Fruit fly (Drosophila melanogaster) whole organism, embryonic: Measurements from ENCODE around the gene Lerp.

Source experiments
- Abd-B ChIP-seq: fragments of 200-800 bp; sonication (Bioruptor generic); optimal IDR thresholded peaks from 2 replicates; lab custom pipeline; 2018; ENCODE audit warnings: missing biosample characterization, mild to moderate bottlenecking, missing genetic modification characterization, moderate library complexity
- Ada2b ChIP-seq: fragments of 200-800 bp; sonication (Bioruptor generic); IDR thresholded peaks from 2 replicates; pipeline ENCODE4 v1.3.6; 2022; ENCODE audit warnings: missing biosample characterization, missing genetic modification characterization
- Aef1 ChIP-seq: fragments of 200-800 bp; sonication (Bioruptor generic); IDR thresholded peaks from 3 replicates; pipeline ENCODE4 v1.3.6; 2022; ENCODE audit warnings: missing biosample characterization, missing genetic modification characterization
- CG11504 ChIP-seq: fragments of 200-800 bp; sonication (Bioruptor generic); optimal IDR thresholded peaks from 3 replicates; lab custom pipeline; 2019; ENCODE audit warnings: missing biosample characterization, mild to moderate bottlenecking, missing genetic modification characterization, moderate library complexity
- CG13287 ChIP-seq: fragments of 200-800 bp; sonication (Bioruptor generic); IDR thresholded peaks from 2 replicates; pipeline ENCODE4 v1.3.6; 2022; ENCODE audit warnings: missing biosample characterization, missing genetic modification characterization; ENCODE audit not compliant: partially characterized antibody
- CG13624 ChIP-seq: fragments of 200-800 bp; sonication (Bioruptor generic); optimal IDR thresholded peaks from 2 replicates; lab custom pipeline; 2016; ENCODE audit warnings: missing biosample characterization, missing genetic modification characterization
- CG14667 ChIP-seq: fragments of 200-800 bp; sonication (Bioruptor generic); IDR thresholded peaks from 2 replicates; pipeline ENCODE4 v1.3.6; 2022; ENCODE audit warnings: missing biosample characterization, missing genetic modification characterization
- CG15269 ChIP-seq: fragments of 200-800 bp; sonication (Bioruptor generic); optimal IDR thresholded peaks from 2 replicates; lab custom pipeline; 2018; ENCODE audit warnings: missing biosample characterization, mild to moderate bottlenecking, missing genetic modification characterization, moderate library complexity
- CG16863 ChIP-seq: fragments of 200-800 bp; sonication (Bioruptor generic); optimal IDR thresholded peaks from 3 replicates; lab custom pipeline; 2016; ENCODE audit warnings: missing biosample characterization, missing genetic modification characterization
- CG17912 ChIP-seq: fragments of 200-800 bp; sonication (Bioruptor generic); optimal IDR thresholded peaks from 2 replicates; lab custom pipeline; 2018; ENCODE audit warnings: missing biosample characterization, mild to moderate bottlenecking, missing genetic modification characterization
- CG2199 ChIP-seq: fragments of 200-800 bp; sonication (Bioruptor generic); IDR thresholded peaks from 3 replicates; pipeline ENCODE4 v1.3.6; 2022; ENCODE audit warnings: missing biosample characterization, missing genetic modification characterization
- CG2889 ChIP-seq: fragments of 200-800 bp; sonication (Bioruptor generic); IDR thresholded peaks from 3 replicates; pipeline ENCODE4 v1.3.6; 2022; ENCODE audit warnings: missing biosample characterization, missing genetic modification characterization
- CG30431 ChIP-seq: fragments of 200-800 bp; sonication (Bioruptor generic); optimal IDR thresholded peaks from 2 replicates; lab custom pipeline; 2017; ENCODE audit warnings: missing biosample characterization, missing genetic modification characterization
- CG31224 ChIP-seq: fragments of 200-800 bp; sonication (Bioruptor generic); IDR thresholded peaks from 2 replicates; pipeline ENCODE4 v1.3.6; 2022; ENCODE audit warnings: missing biosample characterization, missing genetic modification characterization
- CG34376 ChIP-seq: fragments of 200-800 bp; sonication (Bioruptor generic); optimal IDR thresholded peaks from 2 replicates; lab custom pipeline; 2018; ENCODE audit warnings: missing biosample characterization, mild to moderate bottlenecking, missing genetic modification characterization
- CG34422 ChIP-seq: fragments of 200-800 bp; sonication (Bioruptor generic); IDR thresholded peaks from 3 replicates; pipeline ENCODE4 v1.3.6; 2022; ENCODE audit warnings: missing biosample characterization, missing genetic modification characterization
- CG3995 ChIP-seq: fragments of 200-800 bp; sonication (Bioruptor generic); optimal IDR thresholded peaks from 3 replicates; lab custom pipeline; 2016; ENCODE audit warnings: missing biosample characterization, missing genetic modification characterization
- CG7745 ChIP-seq: fragments of 200-800 bp; sonication (Bioruptor generic); optimal IDR thresholded peaks from 2 replicates; lab custom pipeline; 2018; ENCODE audit warnings: missing biosample characterization, mild to moderate bottlenecking, missing genetic modification characterization, moderate library complexity
- CG8290 ChIP-seq, 3 experiments: fragments of 200-800 bp; sonication (Bioruptor generic); optimal IDR thresholded peaks; 2 replicates each; lab custom pipeline; 2016 to 2019; ENCODE audit warnings: missing biosample characterization in 3 of 3, missing genetic modification characterization in 3 of 3, mild to moderate bottlenecking in 2 of 3, moderate library complexity in 1 of 3
- CG8944 ChIP-seq: fragments of 200-800 bp; sonication (Bioruptor generic); optimal IDR thresholded peaks from 3 replicates; lab custom pipeline; 2016; ENCODE audit warnings: missing biosample characterization, missing genetic modification characterization
- CG9437 ChIP-seq: fragments of 200-800 bp; sonication (Bioruptor generic); optimal IDR thresholded peaks from 2 replicates; lab custom pipeline; 2018; ENCODE audit warnings: missing biosample characterization, mild to moderate bottlenecking, missing genetic modification characterization
- CG9797 ChIP-seq: fragments of 200-800 bp; sonication (Bioruptor generic); optimal IDR thresholded peaks from 3 replicates; lab custom pipeline; 2018; ENCODE audit warnings: missing biosample characterization, mild to moderate bottlenecking, missing genetic modification characterization
- CG9817 ChIP-seq: fragments of 200-800 bp; sonication (Bioruptor generic); optimal IDR thresholded peaks from 2 replicates; lab custom pipeline; 2018; ENCODE audit warnings: missing biosample characterization, mild to moderate bottlenecking, missing genetic modification characterization, moderate library complexity
- D19A ChIP-seq: fragments of 200-800 bp; optimal IDR thresholded peaks from 3 replicates; lab custom pipeline; 2019; ENCODE audit warnings: missing biosample characterization, mild to moderate bottlenecking, missing genetic modification characterization, moderate library complexity
- Dad ChIP-seq: fragments of 200-800 bp; sonication (Bioruptor generic); optimal IDR thresholded peaks from 3 replicates; lab custom pipeline; 2016; ENCODE audit warnings: missing biosample characterization, missing genetic modification characterization
- Dek ChIP-seq: fragments of 200-800 bp; sonication (Bioruptor generic); optimal IDR thresholded peaks from 3 replicates; lab custom pipeline; 2019; ENCODE audit warnings: missing biosample characterization, mild to moderate bottlenecking, missing genetic modification characterization, moderate library complexity
- Fer3 ChIP-seq: fragments of 200-800 bp; sonication (Bioruptor generic); optimal IDR thresholded peaks from 2 replicates; lab custom pipeline; 2018; ENCODE audit warnings: missing biosample characterization, mild to moderate bottlenecking, missing genetic modification characterization, moderate library complexity
- HLHmδ ChIP-seq: fragments of 200-800 bp; sonication (Bioruptor generic); optimal IDR thresholded peaks from 2 replicates; lab custom pipeline; 2018; ENCODE audit warnings: missing biosample characterization, mild to moderate bottlenecking, missing genetic modification characterization, moderate library complexity
- HmgZ ChIP-seq: fragments of 200-800 bp; sonication (Bioruptor generic); optimal IDR thresholded peaks from 2 replicates; lab custom pipeline; 2018; ENCODE audit warnings: missing biosample characterization, mild to moderate bottlenecking, missing genetic modification characterization
- Meics ChIP-seq: fragments of 200-800 bp; sonication (Bioruptor generic); optimal IDR thresholded peaks from 2 replicates; lab custom pipeline; 2017; ENCODE audit warnings: missing biosample characterization, mild to moderate bottlenecking, missing genetic modification characterization
- Neu2 ChIP-seq: fragments of 200-800 bp; sonication (Bioruptor generic); optimal IDR thresholded peaks from 3 replicates; lab custom pipeline; 2016; ENCODE audit warnings: missing biosample characterization, missing genetic modification characterization, borderline replicate concordance
- Ptx1 ChIP-seq: fragments of 200-800 bp; sonication (Bioruptor generic); IDR thresholded peaks from 2 replicates; pipeline ENCODE4 v1.3.6; 2022; ENCODE audit warnings: missing biosample characterization, missing genetic modification characterization
- Spps ChIP-seq: fragments of 200-800 bp; sonication (Bioruptor generic); optimal IDR thresholded peaks from 2 replicates; lab custom pipeline; 2018; ENCODE audit warnings: missing biosample characterization, mild to moderate bottlenecking, missing genetic modification characterization
- Stat92E ChIP-seq, 3 experiments: fragments of >200 bp in 2 of 3; fragments of 200-800 bp in 1 of 3; sonication (Bioruptor generic) in 1 of 3; optimal IDR thresholded peaks; 2 replicates each; lab custom pipeline; 2017 to 2019; ENCODE audit warnings: missing biosample characterization in 3 of 3, missing genetic modification characterization in 3 of 3, mild to moderate bottlenecking in 1 of 3, moderate library complexity in 1 of 3
- Xrp1 ChIP-seq: fragments of 200-800 bp; sonication (Bioruptor generic); IDR thresholded peaks from 2 replicates; pipeline ENCODE4 v1.3.6; 2022; ENCODE audit warnings: missing biosample characterization, missing genetic modification characterization
- ac ChIP-seq: fragments of 200-800 bp; sonication (Bioruptor generic); optimal IDR thresholded peaks from 3 replicates; lab custom pipeline; 2017; ENCODE audit warnings: missing biosample characterization, mild to moderate bottlenecking, missing genetic modification characterization
- bsh ChIP-seq, 2 experiments: fragments of 200-800 bp; sonication (Bioruptor generic); optimal IDR thresholded peaks; 2 replicates each; lab custom pipeline; 2017 to 2018; ENCODE audit warnings: mild to moderate bottlenecking in 2 of 2, missing biosample characterization in 2 of 2, missing genetic modification characterization in 2 of 2, moderate library complexity in 1 of 2
- cas ChIP-seq: fragments of 200-800 bp; sonication (Bioruptor generic); IDR thresholded peaks from 2 replicates; pipeline ENCODE4 v1.3.6; 2022; ENCODE audit warnings: missing biosample characterization, missing genetic modification characterization
- cato ChIP-seq: fragments of 200-800 bp; sonication (Bioruptor generic); optimal IDR thresholded peaks from 2 replicates; lab custom pipeline; 2016; ENCODE audit warnings: missing biosample characterization, missing genetic modification characterization, borderline replicate concordance
- chn ChIP-seq: fragments of 200-800 bp; sonication (Bioruptor generic); optimal IDR thresholded peaks from 2 replicates; lab custom pipeline; 2016; ENCODE audit warnings: missing biosample characterization, missing genetic modification characterization
- dmrt99B ChIP-seq: fragments of 200-800 bp; sonication (Bioruptor generic); optimal IDR thresholded peaks from 2 replicates; lab custom pipeline; 2018; ENCODE audit warnings: missing biosample characterization, mild to moderate bottlenecking, missing genetic modification characterization, moderate library complexity
- dpn ChIP-seq, 2 experiments: fragments of 200-800 bp; sonication (Bioruptor generic); optimal IDR thresholded peaks; 3 replicates each; lab custom pipeline; 2016; ENCODE audit warnings: missing biosample characterization in 2 of 2, missing genetic modification characterization in 2 of 2
- grau ChIP-seq: fragments of 200-800 bp; optimal IDR thresholded peaks from 3 replicates; lab custom pipeline; 2019; ENCODE audit warnings: missing biosample characterization, mild to moderate bottlenecking, missing genetic modification characterization, moderate library complexity
- kah ChIP-seq: fragments of 200-800 bp; sonication (Bioruptor generic); optimal IDR thresholded peaks from 2 replicates; lab custom pipeline; 2018; ENCODE audit warnings: missing biosample characterization, mild to moderate bottlenecking, missing genetic modification characterization
- knrl ChIP-seq: fragments of 200-800 bp; sonication (Bioruptor generic); IDR thresholded peaks from 3 replicates; pipeline ENCODE4 v1.3.6; 2022; ENCODE audit warnings: missing biosample characterization, missing genetic modification characterization; ENCODE audit not compliant: partially characterized antibody
- lab ChIP-seq: fragments of 200-800 bp; sonication (Bioruptor generic); optimal IDR thresholded peaks from 3 replicates; lab custom pipeline; 2017; ENCODE audit warnings: missing biosample characterization, missing genetic modification characterization, mild to moderate bottlenecking, moderate library complexity, missing genetic modification reagents
- org-1 ChIP-seq: fragments of 200-800 bp; sonication (Bioruptor generic); optimal IDR thresholded peaks from 2 replicates; lab custom pipeline; 2017; ENCODE audit warnings: missing biosample characterization, missing genetic modification characterization
- pnt ChIP-seq: fragments of 200-800 bp; sonication (Bioruptor generic); optimal IDR thresholded peaks from 3 replicates; lab custom pipeline; 2016; ENCODE audit warnings: missing biosample characterization, missing genetic modification characterization
- sd ChIP-seq: fragments of 200-800 bp; sonication (Bioruptor generic); optimal IDR thresholded peaks from 3 replicates; lab custom pipeline; 2018; ENCODE audit warnings: missing biosample characterization, mild to moderate bottlenecking, missing genetic modification characterization, moderate library complexity
- zfh2 ChIP-seq: fragments of 200-800 bp; sonication (Bioruptor generic); optimal IDR thresholded peaks from 2 replicates; lab custom pipeline; 2016; ENCODE audit warnings: missing biosample characterization, missing genetic modification characterization

The Lerp gene

DNA sequence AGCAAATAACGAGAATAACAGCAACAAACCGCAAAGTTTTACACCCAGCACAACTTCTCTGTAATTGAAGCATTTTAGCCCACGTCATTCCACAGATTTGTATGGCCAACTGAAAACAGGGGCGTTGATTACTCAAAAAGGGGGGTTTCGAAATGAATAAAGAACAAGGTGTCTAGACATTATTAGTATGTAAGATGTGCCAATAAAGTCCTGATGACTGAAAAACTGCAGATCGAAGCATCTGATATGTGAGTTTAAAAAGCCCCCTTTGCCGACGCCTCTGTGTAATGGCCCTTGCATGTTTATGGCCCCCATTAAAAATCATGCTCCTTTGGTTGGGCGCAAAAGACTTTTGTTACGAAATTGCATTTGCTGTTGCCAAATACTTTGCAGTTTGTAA, 41.8 kb downstream of the Lerp start (continued):
- no peak for TF ChIP-seq zfh2
- TF ChIP-seq lab (GFP tag; lab: Kevin White, UChicago) = peak; percentile 60
- peak; percentile 18 to 56 for TF ChIP-seq bsh (GFP tag; optimal IDR thresholded peaks at IDR 0.05; lab: Kevin White, UChicago)
- TF ChIP-seq cas = no peak
- no peak for TF ChIP-seq Dek (tag; lab: Kevin White, UChicago)
- TF ChIP-seq Spps (tag; lab: Kevin White, UChicago) = no peak
- no peak for TF ChIP-seq CG7745 (tag; lab: Kevin White, UChicago)
- TF ChIP-seq Ada2b (GFP tag; lab: Robert Waterston, UW) = peak; percentile 50
- TF ChIP-seq dmrt99B = peak; percentile 47
- TF ChIP-seq Fer3 (tag; lab: Kevin White, UChicago) = peak; percentile 1
- TF ChIP-seq grau (tag; lab: Kevin White, UChicago) = peak; percentile 34
- peak; percentile 22 for TF ChIP-seq CG8944
- no peak for TF ChIP-seq HLHmδ (GFP tag; lab: Kevin White, UChicago)
- no peak for TF ChIP-seq CG8290 (GFP tag; optimal IDR thresholded peaks at IDR 0.05; lab: Kevin White, UChicago)
- TF ChIP-seq CG8290 (tag; optimal IDR thresholded peaks at IDR 0.05; lab: Kevin White, UChicago) = peak in 1 of 2 experiments; percentile 49
- TF ChIP-seq CG13287 (GFP tag; lab: Robert Waterston, UW) = no peak
- no peak for TF ChIP-seq Dad
- TF ChIP-seq org-1 (GFP tag; lab: Kevin White, UChicago) = no peak
- TF ChIP-seq CG17912 (GFP tag; lab: Kevin White, UChicago) = no peak
- no peak for TF ChIP-seq sd
- peak; percentile 35; the same call in 1 of the 2 replicates for TF ChIP-seq Xrp1
- no peak for TF ChIP-seq cato (GFP tag; lab: Kevin White, UChicago)
- peak; percentile 33 for TF ChIP-seq chn (GFP tag; lab: Kevin White, UChicago)
- TF ChIP-seq Meics (GFP tag; lab: Kevin White, UChicago) = peak; percentile 24
- TF ChIP-seq CG9437 (GFP tag; lab: Kevin White, UChicago) = no peak
- no peak for TF ChIP-seq kah (GFP tag; lab: Kevin White, UChicago)
- TF ChIP-seq CG34376 = no peak
- TF ChIP-seq CG14667 (GFP tag; lab: Robert Waterston, UW) = no peak
- TF ChIP-seq CG34422 (GFP tag; lab: Robert Waterston, UW) = no peak
- peak; percentile 9 for TF ChIP-seq pnt (GFP tag; lab: Kevin White, UChicago)
- TF ChIP-seq dpn (GFP tag; optimal IDR thresholded peaks at IDR 0.05; lab: Kevin White, UChicago) = peak in 1 of 2 experiments; percentile 18
- TF ChIP-seq CG9797 = no peak
- TF ChIP-seq CG9817 (tag; lab: Kevin White, UChicago) = peak; percentile 14
- no peak for TF ChIP-seq CG3995 (GFP tag; lab: Kevin White, UChicago)
- TF ChIP-seq CG13624 (GFP tag; lab: Kevin White, UChicago) = no peak
- peak; percentile 34 for TF ChIP-seq CG30431
- 0 out of 2 replicates have a peak, but pooled peaks have one; percentile 36 for TF ChIP-seq Ptx1
- TF ChIP-seq Stat92E (GFP tag; optimal IDR thresholded peaks at IDR 0.05; lab: Kevin White, UChicago) = no peak
- TF ChIP-seq CG11504 (tag; lab: Kevin White, UChicago) = peak; percentile 56
- TF ChIP-seq CG31224 (GFP tag; lab: Robert Waterston, UW) = no peak
- no peak for TF ChIP-seq CG2889 (GFP tag; lab: Robert Waterston, UW)
- no peak for TF ChIP-seq Neu2 (GFP tag; lab: Kevin White, UChicago)
- TF ChIP-seq CG15269 = peak; percentile 58
- TF ChIP-seq HmgZ (tag; lab: Kevin White, UChicago) = no peak
- TF ChIP-seq Aef1 (GFP tag; lab: Robert Waterston, UW) = peak; percentile 27; the same call in 1 of the 3 replicates
- TF ChIP-seq ac (GFP tag; lab: Kevin White, UChicago) = no peak
- TF ChIP-seq CG16863 = peak; percentile 2
- TF ChIP-seq knrl = no peak
- TF ChIP-seq CG2199 (GFP tag; lab: Robert Waterston, UW) = no peak
- TF ChIP-seq D19A (tag; lab: Kevin White, UChicago) = no peak
- TF ChIP-seq Abd-B (GFP tag; lab: Kevin White, UChicago) = peak; percentile 51
